Worm (Caenorhabditis elegans) whole organism, late embryonic: Measurements from ENCODE around the gene fbxb-62.

ENCODE experiments used
- ama-1 ChIP-seq: fragments of 150-350 bp; optimal IDR thresholded peaks from 2 replicates; lab custom pipeline; 2014
- ceh-2 ChIP-seq: sonication (generic microtip); optimal IDR thresholded peaks from 2 replicates; lab custom pipeline; 2016; ENCODE audit warnings: missing genotype, missing genetic modification characterization, missing compliant biosample characterization
- dmd-4 ChIP-seq: sonication (generic microtip); optimal IDR thresholded peaks from 2 replicates; lab custom pipeline; 2016; ENCODE audit warnings: borderline replicate concordance, missing genetic modification characterization, missing compliant biosample characterization
- elt-2 ChIP-seq: sonication (generic microtip); optimal IDR thresholded peaks from 2 replicates; lab custom pipeline; 2016; ENCODE audit warnings: missing genetic modification reagents, missing genetic modification characterization, missing compliant biosample characterization
- fkh-10 ChIP-seq: fragments of 150-350 bp; optimal IDR thresholded peaks from 2 replicates; lab custom pipeline; 2014; ENCODE audit warnings: missing biosample characterization, missing genetic modification reagents, missing genetic modification characterization
- hlh-15 ChIP-seq: sonication (generic microtip); optimal IDR thresholded peaks from 2 replicates; lab custom pipeline; 2016; ENCODE audit warnings: missing genetic modification characterization, missing compliant biosample characterization
- hlh-6 ChIP-seq: sonication (generic microtip); optimal IDR thresholded peaks from 2 replicates; lab custom pipeline; 2016; ENCODE audit warnings: missing genotype, missing genetic modification characterization, missing compliant biosample characterization
- odd-2 ChIP-seq: sonication (generic microtip); optimal IDR thresholded peaks from 2 replicates; lab custom pipeline; 2017; ENCODE audit warnings: antibody characterized with exemption, mild to moderate bottlenecking, missing genetic modification characterization, missing compliant biosample characterization
- pha-4 ChIP-seq: fragments of 150-350 bp; optimal IDR thresholded peaks from 2 replicates; lab custom pipeline; 2018; ENCODE audit warnings: missing biosample characterization, missing genetic modification reagents, missing genetic modification characterization
- pros-1 ChIP-seq: fragments of 150-350 bp; optimal IDR thresholded peaks from 2 replicates; lab custom pipeline; 2014; ENCODE audit warnings: missing biosample characterization, missing genetic modification reagents, missing genetic modification characterization

DNA sequence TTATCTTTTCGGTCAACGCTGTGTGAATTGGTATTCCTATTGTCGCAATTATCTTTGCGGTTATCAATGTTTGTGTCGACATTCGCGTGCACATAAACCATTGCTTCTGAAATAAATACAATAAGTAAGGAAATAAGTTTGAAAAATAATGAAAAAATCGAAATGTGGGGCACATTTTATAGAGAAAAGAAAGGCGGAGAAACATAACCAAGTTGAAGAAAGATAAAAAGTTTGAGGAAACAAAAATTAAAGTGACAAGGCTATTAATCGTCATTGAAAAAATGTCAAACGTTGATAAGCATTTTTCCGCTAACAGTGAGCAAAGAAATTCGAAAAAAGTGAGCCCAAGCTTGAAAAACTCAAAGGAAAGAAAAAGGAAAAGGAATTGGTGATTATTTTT lies 20.6 kb upstream of the fbxb-62 start, which contains the start of gene C43D7.4:
- TF ChIP-seq ceh-2 (tag; lab: Kevin White, UChicago) (no peak), odd-2 (tag; lab: Kevin White, UChicago) (no peak), elt-2 (tag; lab: Kevin White, UChicago) (no peak), dmd-4 (tag; lab: Kevin White, UChicago) (no peak), hlh-15 (no peak), ama-1 (no peak), fkh-10 (GFP tag; lab: Kevin White, UChicago) (no peak), pros-1 (no peak), hlh-6 (tag; lab: Kevin White, UChicago) (no peak), pha-4 (tag; lab: Kevin White, UChicago) (no peak)
